Fruit fly (Drosophila melanogaster): ENCODE results near the gene Tasp1.

Tasp1 gene

dm6 chr3L:16105528-16105927, 18.2 kb upstream of the Tasp1 start, which contains the start of the genes IntS9 and CG43295:
IntS9 (minus strand) TSS chr3L:16105627.
CG43295 (plus strand) TSS chr3L:16105852.
- TF ChIP-seq lz (GFP tag; optimal IDR thresholded peaks at IDR 0.05) (peak; percentile 90), CG16779 (tag; optimal IDR thresholded peaks at IDR 0.05) (no peak), Gug (GFP tag; IDR thresholded peaks at IDR 0.05) (peak; percentile 70), fd59A (GFP tag; optimal IDR thresholded peaks at IDR 0.05) (peak; percentile 58), Ets96B (tag; optimal IDR thresholded peaks at IDR 0.05) (peak; percentile 79), dsx (GFP tag; optimal IDR thresholded peaks at IDR 0.05; ENCODE audit: poor library complexity, severe bottlenecking) (no peak), Smox (GFP tag; optimal IDR thresholded peaks at IDR 0.05) (no peak), CG6854 (GFP tag; optimal IDR thresholded peaks at IDR 0.05) (no peak), CG4318 (GFP tag; optimal IDR thresholded peaks at IDR 0.05) (no peak), acj6 (GFP tag; optimal IDR thresholded peaks at IDR 0.05) (peak; percentile 91), Hr38 (GFP tag; optimal IDR thresholded peaks at IDR 0.05) (peak; percentile 77), CG7368 (GFP tag; optimal IDR thresholded peaks at IDR 0.05) (peak; percentile 77), CG11762 (GFP tag; optimal IDR thresholded peaks at IDR 0.05; ENCODE audit: insufficient read depth) (peak; percentile 84), CG3919 (GFP tag; optimal IDR thresholded peaks at IDR 0.05) (no peak), net (GFP tag; optimal IDR thresholded peaks at IDR 0.05) (no peak), CG6792 (GFP tag; optimal IDR thresholded peaks at IDR 0.05) (peak; percentile 85), CG8632 (GFP tag; optimal IDR thresholded peaks at IDR 0.05) (peak; percentile 75), CG3032 (tag; optimal IDR thresholded peaks at IDR 0.05) (peak; percentile 76), OdsH (GFP tag; optimal IDR thresholded peaks at IDR 0.05) (no peak), CG6163 (GFP tag; IDR thresholded peaks at IDR 0.05) (peak; percentile 91), CG8119 (GFP tag; IDR thresholded peaks at IDR 0.05) (no peak; the same call in 2 of the 3 replicates), CG10669 (GFP tag; optimal IDR thresholded peaks at IDR 0.05) (no peak), CG11294 (GFP tag; IDR thresholded peaks at IDR 0.05) (peak; percentile 64), vri (GFP tag; optimal IDR thresholded peaks at IDR 0.05) (no peak), CG8319 (GFP tag; optimal IDR thresholded peaks at IDR 0.05) (peak; percentile 83), CG6276 (GFP tag; optimal IDR thresholded peaks at IDR 0.05) (no peak), cyc (GFP tag; optimal IDR thresholded peaks at IDR 0.05) (peak; percentile 91), Sox15 (GFP tag; optimal IDR thresholded peaks at IDR 0.05) (peak; percentile 76), Hr4 (GFP tag; optimal IDR thresholded peaks at IDR 0.05) (no peak), CG15336 (GFP tag; IDR thresholded peaks at IDR 0.05) (peak; percentile 80), esn (GFP tag; optimal IDR thresholded peaks at IDR 0.05) (peak; percentile 93), Eip93F (GFP tag; optimal IDR thresholded peaks at IDR 0.05) (peak; percentile 30), CG11902 (GFP tag; optimal IDR thresholded peaks at IDR 0.05) (peak; percentile 71), eg (GFP tag; IDR thresholded peaks at IDR 0.05) (peak; percentile 87), Sox14 (GFP tag; optimal IDR thresholded peaks at IDR 0.05) (peak; percentile 97), Ets21C (GFP tag; optimal IDR thresholded peaks at IDR 0.05) (peak; percentile 88), ss (GFP tag; optimal IDR thresholded peaks at IDR 0.05) (no peak), pdm3 (GFP tag; optimal IDR thresholded peaks at IDR 0.05) (no peak), CG10631 (GFP tag; optimal IDR thresholded peaks at IDR 0.05) (peak; percentile 87), Hr39 (GFP tag; optimal IDR thresholded peaks at IDR 0.05) (peak; percentile 92), CG31627 (GFP tag; optimal IDR thresholded peaks at IDR 0.05) (peak; percentile 92), svp (GFP tag) (no peak), salr (GFP tag; optimal IDR thresholded peaks at IDR 0.05) (peak in 1 of 2 experiments; percentile 62), fkh (GFP tag; optimal IDR thresholded peaks at IDR 0.05) (peak; percentile 46), topi (GFP tag; optimal IDR thresholded peaks at IDR 0.05) (no peak)
